Fruit fly (Drosophila melanogaster) whole organism, embryonic: ENCODE results near the gene CG9497.

ENCODE experiments used
- Atf6 ChIP-seq: fragments of 200-800 bp; sonication (Bioruptor generic); IDR thresholded peaks from 2 replicates; pipeline ENCODE4 v1.3.6; 2022; ENCODE audit warnings: missing biosample characterization, missing genetic modification characterization
- Bteb2 ChIP-seq: fragments of 200-800 bp; sonication (Bioruptor generic); optimal IDR thresholded peaks from 2 replicates; lab custom pipeline; 2016; ENCODE audit warnings: missing biosample characterization, missing genetic modification characterization
- CG12942 ChIP-seq: fragments of 200-800 bp; sonication (Bioruptor generic); optimal IDR thresholded peaks from 3 replicates; lab custom pipeline; 2016; ENCODE audit warnings: missing biosample characterization, missing genetic modification characterization
- CG15514 ChIP-seq: fragments of 200-800 bp; sonication (Bioruptor generic); optimal IDR thresholded peaks from 3 replicates; lab custom pipeline; 2017; ENCODE audit warnings: missing biosample characterization, missing genetic modification characterization, mild to moderate bottlenecking, moderate library complexity, missing genetic modification reagents
- CG1603 ChIP-seq: fragments of 200-800 bp; sonication (Bioruptor generic); optimal IDR thresholded peaks from 2 replicates; lab custom pipeline; 2019; ENCODE audit warnings: missing biosample characterization, mild to moderate bottlenecking, missing genetic modification characterization, moderate library complexity
- CG31388 ChIP-seq: fragments of 200-800 bp; sonication (Bioruptor generic); optimal IDR thresholded peaks from 2 replicates; lab custom pipeline; 2016; ENCODE audit warnings: missing biosample characterization, missing genetic modification characterization
- CG31441 ChIP-seq: fragments of 200-800 bp; sonication (Bioruptor generic); IDR thresholded peaks from 2 replicates; pipeline ENCODE4 v1.3.6; 2022; ENCODE audit warnings: missing biosample characterization, missing genetic modification characterization
- CG34376 ChIP-seq: fragments of 200-800 bp; sonication (Bioruptor generic); optimal IDR thresholded peaks from 2 replicates; lab custom pipeline; 2018; ENCODE audit warnings: missing biosample characterization, mild to moderate bottlenecking, missing genetic modification characterization
- CG3726 ChIP-seq: fragments of 200-800 bp; sonication (Bioruptor generic); IDR thresholded peaks from 3 replicates; pipeline ENCODE4, ENCODE4 v1.3.6; 2022; ENCODE audit warnings: missing biosample characterization, missing genetic modification characterization
- CG4282 ChIP-seq: fragments of 200-800 bp; sonication (Bioruptor generic); optimal IDR thresholded peaks from 2 replicates; lab custom pipeline; 2016; ENCODE audit warnings: missing biosample characterization, missing genetic modification characterization
- CG7271 ChIP-seq: fragments of 200-800 bp; sonication (Bioruptor generic); optimal IDR thresholded peaks from 2 replicates; lab custom pipeline; 2018; ENCODE audit warnings: missing biosample characterization, mild to moderate bottlenecking, missing genetic modification characterization, moderate library complexity
- Deaf1 ChIP-seq: fragments of 200-800 bp; optimal IDR thresholded peaks from 3 replicates; lab custom pipeline; 2019; ENCODE audit warnings: missing biosample characterization, mild to moderate bottlenecking, missing genetic modification characterization, moderate library complexity
- Dp ChIP-seq: fragments of 200-800 bp; sonication (Bioruptor generic); optimal IDR thresholded peaks from 2 replicates; lab custom pipeline; 2018; ENCODE audit warnings: missing biosample characterization, mild to moderate bottlenecking, missing genetic modification characterization, moderate library complexity
- Ets65A ChIP-seq: fragments of 200-800 bp; sonication (Bioruptor generic); peaks from one replicate; lab custom pipeline; 2016; ENCODE audit warnings: missing biosample characterization, missing genetic modification characterization
- Ets97D ChIP-seq: fragments of 200-800 bp; sonication (Bioruptor generic); optimal IDR thresholded peaks from 3 replicates; lab custom pipeline; 2016; ENCODE audit warnings: missing biosample characterization, missing genetic modification characterization
- H15 ChIP-seq: fragments of 200-800 bp; sonication (Bioruptor generic); IDR thresholded peaks from 3 replicates; pipeline ENCODE4 v1.3.6; 2022; ENCODE audit warnings: missing biosample characterization, missing genetic modification characterization
- Med ChIP-seq: fragments of 200-800 bp; sonication (Bioruptor generic); peaks from one replicate; lab custom pipeline; 2016; ENCODE audit warnings: missing biosample characterization, missing genetic modification characterization, mild to moderate bottlenecking, inconsistent platforms, moderate library complexity
- Mes4 ChIP-seq: fragments of 200-800 bp; sonication (Bioruptor generic); optimal IDR thresholded peaks from 2 replicates; lab custom pipeline; 2016; ENCODE audit warnings: missing biosample characterization, missing genetic modification characterization
- Neu2 ChIP-seq: fragments of 200-800 bp; sonication (Bioruptor generic); optimal IDR thresholded peaks from 3 replicates; lab custom pipeline; 2016; ENCODE audit warnings: missing biosample characterization, missing genetic modification characterization, borderline replicate concordance
- Taf1 ChIP-seq: fragments of 200-800 bp; sonication (Bioruptor generic); IDR thresholded peaks from 2 replicates; pipeline ENCODE4 v1.3.6; 2022; ENCODE audit warnings: missing biosample characterization, missing genetic modification characterization
- bcd ChIP-seq: fragments of 200-800 bp; sonication (Bioruptor generic); optimal IDR thresholded peaks from 2 replicates; lab custom pipeline; 2017; ENCODE audit warnings: missing biosample characterization, mild to moderate bottlenecking, missing genetic modification characterization
- cg ChIP-seq: fragments of 200-800 bp; sonication (Bioruptor generic); optimal IDR thresholded peaks from 3 replicates; lab custom pipeline; 2019; ENCODE audit warnings: missing biosample characterization, mild to moderate bottlenecking, missing genetic modification characterization, moderate library complexity
- chinmo ChIP-seq: fragments of 200-800 bp; sonication (Bioruptor generic); IDR thresholded peaks from 4 replicates; pipeline ENCODE4 v1.3.6; 2022; ENCODE audit warnings: missing biosample characterization, missing genetic modification characterization; ENCODE audit not compliant: partially characterized antibody
- cwo ChIP-seq: fragments of 200-800 bp; sonication (Bioruptor generic); optimal IDR thresholded peaks from 3 replicates; lab custom pipeline; 2017; ENCODE audit warnings: missing biosample characterization, missing genetic modification characterization, mild to moderate bottlenecking, moderate library complexity, missing genetic modification reagents
- fd64A ChIP-seq: fragments of 200-800 bp; sonication (Bioruptor generic); optimal IDR thresholded peaks from 3 replicates; lab custom pipeline; 2018; ENCODE audit warnings: missing biosample characterization, mild to moderate bottlenecking, missing genetic modification characterization
- hth ChIP-seq: fragments of >200 bp; optimal IDR thresholded peaks from 2 replicates; lab custom pipeline; 2017; ENCODE audit warnings: inconsistent platforms
- jing ChIP-seq: fragments of 200-800 bp; sonication (Bioruptor generic); optimal IDR thresholded peaks from 2 replicates; lab custom pipeline; 2018; ENCODE audit warnings: missing biosample characterization, mild to moderate bottlenecking, missing genetic modification characterization
- pros ChIP-seq: fragments of 200-800 bp; sonication (Bioruptor generic); optimal IDR thresholded peaks from 3 replicates; lab custom pipeline; 2019; ENCODE audit warnings: missing biosample characterization, mild to moderate bottlenecking, missing genetic modification characterization, moderate library complexity
- run ChIP-seq: fragments of 200-800 bp; sonication (Bioruptor generic); optimal IDR thresholded peaks from 3 replicates; lab custom pipeline; 2018; ENCODE audit warnings: missing biosample characterization, mild to moderate bottlenecking, missing genetic modification characterization
- sens ChIP-seq: fragments of 200-800 bp; sonication (Bioruptor generic); peaks from one replicate; lab custom pipeline; 2016; ENCODE audit warnings: missing biosample characterization, missing genetic modification characterization
- sisA ChIP-seq: fragments of 200-800 bp; sonication (Bioruptor generic); IDR thresholded peaks from 2 replicates; pipeline ENCODE4 v1.3.6; 2022; ENCODE audit warnings: missing biosample characterization, missing genetic modification characterization
- sna ChIP-seq: fragments of 200-800 bp; sonication (Bioruptor generic); IDR thresholded peaks from 2 replicates; pipeline ENCODE4 v1.3.6; 2022; ENCODE audit warnings: missing biosample characterization, missing genetic modification characterization; ENCODE audit not compliant: partially characterized antibody
- stc ChIP-seq: fragments of 200-800 bp; sonication (Bioruptor generic); IDR thresholded peaks from 2 replicates; pipeline ENCODE4 v1.3.6; 2022; ENCODE audit warnings: missing biosample characterization, missing genetic modification characterization
- stwl ChIP-seq: fragments of 200-800 bp; sonication (Bioruptor generic); optimal IDR thresholded peaks from 3 replicates; lab custom pipeline; 2018; ENCODE audit warnings: missing biosample characterization, mild to moderate bottlenecking, missing genetic modification characterization, moderate library complexity
- sug ChIP-seq: fragments of 200-800 bp; optimal IDR thresholded peaks from 2 replicates; lab custom pipeline; 2019; ENCODE audit warnings: missing biosample characterization, mild to moderate bottlenecking, missing genetic modification characterization, moderate library complexity
- yki ChIP-seq: fragments of >200 bp; optimal IDR thresholded peaks from 3 replicates; lab custom pipeline; 2018

CG9497 gene

DNA sequence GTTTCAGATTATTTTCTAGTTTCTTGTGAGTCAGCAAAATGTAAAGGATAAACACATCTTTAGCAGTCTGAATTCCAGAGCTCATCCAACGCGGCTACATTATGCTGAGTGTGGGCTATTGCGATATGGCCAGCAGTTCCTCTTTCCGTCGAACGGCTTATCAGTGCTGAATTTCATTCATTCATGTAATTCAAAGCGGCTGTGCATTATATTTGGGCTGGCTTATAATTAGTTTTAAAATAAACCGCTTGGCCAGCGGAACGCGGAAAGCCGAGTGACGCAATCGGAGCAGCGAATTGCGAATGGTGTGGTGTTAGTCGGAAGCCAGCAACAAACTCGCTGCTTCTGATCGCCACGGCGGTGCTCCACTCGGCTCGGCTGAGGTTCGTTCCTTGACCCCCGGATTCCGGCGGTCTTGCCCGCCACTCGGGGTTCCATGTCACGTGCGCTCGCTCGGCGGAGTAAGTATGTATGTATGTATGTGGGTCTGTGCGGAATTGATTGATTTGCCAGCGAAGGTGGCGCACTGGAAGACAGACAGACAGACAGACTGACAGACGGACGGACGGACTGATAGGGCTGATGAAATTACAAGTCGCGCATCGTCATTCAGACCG, 22.9 kb upstream of the CG9497 start:
- TF ChIP-seq CG3726 = no peak
- peak; percentile 92 for TF ChIP-seq cwo (GFP tag; lab: Kevin White, UChicago)
- TF ChIP-seq CG34376 = peak; percentile 27
- no peak for TF ChIP-seq CG4282 (GFP tag; lab: Kevin White, UChicago)
- TF ChIP-seq sug (tag; lab: Kevin White, UChicago) = peak; percentile 74
- no peak for TF ChIP-seq fd64A (GFP tag; lab: Kevin White, UChicago)
- TF ChIP-seq Med (GFP tag; lab: Kevin White, UChicago) = peak; percentile 14
- peak; percentile 9 for TF ChIP-seq Deaf1
- TF ChIP-seq run (tag; lab: Kevin White, UChicago) = no peak

DNA sequence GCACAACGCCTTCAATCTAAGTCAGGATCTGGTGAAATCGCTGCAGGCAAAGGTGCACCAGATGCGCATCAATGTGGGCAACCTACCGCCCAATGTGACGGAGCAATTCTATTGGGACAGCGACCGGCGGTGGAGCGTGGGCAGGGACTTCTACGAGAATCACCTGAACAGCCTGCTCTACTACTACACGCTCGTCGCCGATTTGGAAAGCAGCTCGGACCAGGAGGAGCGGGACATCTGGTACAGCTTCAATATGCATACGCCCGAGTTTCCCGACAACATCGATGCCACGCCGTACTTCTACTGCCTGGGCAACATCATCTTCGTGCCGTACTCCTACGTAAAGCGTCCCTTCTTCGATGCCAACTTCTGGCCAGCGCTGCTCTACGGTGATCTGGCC, 21.1 kb upstream of the CG9497 start:
- TF ChIP-seq yki (lab: Kevin White, UChicago) (no peak), jing (GFP tag; lab: Kevin White, UChicago) (no peak), CG12942 (GFP tag; lab: Kevin White, UChicago) (no peak), Atf6 (GFP tag; lab: Robert Waterston, UW) (no peak), sna (GFP tag; lab: Robert Waterston, UW) (no peak), stc (no peak), CG31388 (GFP tag; lab: Kevin White, UChicago) (no peak), Dp (GFP tag; lab: Kevin White, UChicago) (no peak), Mes4 (no peak), Neu2 (no peak), hth (no peak), sisA (no peak)
- TF ChIP-seq, all 482 proteins: peak for 0

DNA sequence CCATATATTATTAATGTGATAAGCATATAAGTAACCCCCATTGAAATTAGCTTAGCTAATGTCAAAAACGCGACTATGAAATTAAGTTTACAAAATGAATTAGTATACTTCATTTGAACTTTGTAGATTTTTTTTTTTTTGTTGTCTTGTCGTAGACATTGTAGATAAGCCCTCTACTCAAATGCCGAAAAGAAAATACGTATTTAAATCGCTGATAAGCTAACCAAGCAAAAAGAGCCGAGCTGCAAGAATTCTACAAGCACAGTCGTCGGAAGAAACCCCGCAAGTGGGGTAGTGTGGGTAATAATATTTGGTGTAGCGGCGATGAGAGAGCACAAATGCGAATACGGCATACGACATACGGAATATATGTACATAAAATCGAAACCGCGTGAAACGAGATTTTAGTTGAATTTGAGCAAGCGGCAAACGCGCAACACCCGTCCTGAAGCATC, 19.3 kb upstream of the CG9497 start, which contains the start of gene Nepl4:
TSS of gene Nepl4 (plus strand) at position 405 of the 455 bp plus-strand sequence.
- TF ChIP-seq H15 (GFP tag; lab: Robert Waterston, UW) (no peak), chinmo (0 out of 4 replicates have a peak, but pooled peaks have one; percentile 32), Bteb2 (GFP tag; lab: Kevin White, UChicago) (no peak), Mes4 (no peak), cwo (GFP tag; lab: Kevin White, UChicago) (peak; percentile 39), sug (tag; lab: Kevin White, UChicago) (peak; percentile 67), CG34376 (peak; percentile 62)

DNA sequence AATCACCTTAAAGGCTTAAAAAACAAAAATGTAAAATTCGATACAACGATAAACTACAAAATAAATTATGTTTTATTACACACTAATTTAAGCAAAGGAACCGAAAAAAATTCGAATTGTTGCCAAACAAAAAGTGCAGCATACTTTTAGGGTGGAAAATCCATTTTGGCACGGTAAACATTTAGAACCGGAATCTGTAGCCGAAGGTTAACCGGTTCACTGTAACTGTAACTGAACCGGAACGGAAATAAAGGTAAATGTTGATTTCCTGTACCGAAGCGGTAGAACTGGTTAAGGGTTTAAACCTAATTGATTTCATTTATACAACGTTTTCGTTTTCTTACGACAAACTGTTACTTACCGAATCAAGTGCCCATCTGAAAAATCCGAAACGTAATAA, 18.7 kb upstream of the CG9497 start:
- TF ChIP-seq CG31441 (GFP tag; lab: Robert Waterston, UW) (no peak), stwl (tag; lab: Kevin White, UChicago) (peak; percentile 20), bcd (GFP tag; lab: Kevin White, UChicago) (no peak), sens (GFP tag; lab: Kevin White, UChicago) (peak; percentile 37), cg (no peak), Ets97D (peak; percentile 24), CG1603 (tag; lab: Kevin White, UChicago) (no peak), CG15514 (peak; percentile 68), pros (no peak), sisA (no peak), CG7271 (peak; percentile 81)

DNA sequence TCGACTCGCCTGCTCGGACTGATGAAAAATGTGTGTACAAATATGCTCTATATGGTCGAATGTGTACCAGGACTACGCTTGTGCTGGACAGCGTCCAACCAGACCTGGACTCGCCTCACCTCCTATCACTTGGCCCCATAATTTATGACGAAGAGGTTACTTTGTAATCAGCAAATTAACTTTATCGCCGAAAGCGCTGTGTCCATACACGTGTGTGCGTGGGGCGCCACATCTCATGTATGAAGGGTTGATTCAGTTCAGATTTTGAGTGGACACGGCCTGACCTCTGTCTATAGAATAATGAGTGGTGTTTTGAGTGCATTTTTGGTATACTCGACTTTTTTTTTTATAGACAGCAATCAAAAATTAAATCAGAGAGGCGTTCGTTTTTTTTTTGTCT, 11.8 kb upstream of the CG9497 start:
- TF ChIP-seq Ets65A (GFP tag; lab: Kevin White, UChicago) (peak; percentile 78), Taf1 (GFP tag; lab: Robert Waterston, UW) (no peak)
